Fruit fly (Drosophila melanogaster) S2 (cell line): ENCODE results near the gene KP78b.

Source experiments
- CG8478 ChIP-seq: fragments of >200 bp; optimal IDR thresholded peaks from 2 replicates; lab custom pipeline; 2018
- CTCF ChIP-seq, 2 experiments: fragments of >200 bp; optimal IDR thresholded peaks; 2 replicates each; lab custom pipeline; 2018

KP78b gene

DNA sequence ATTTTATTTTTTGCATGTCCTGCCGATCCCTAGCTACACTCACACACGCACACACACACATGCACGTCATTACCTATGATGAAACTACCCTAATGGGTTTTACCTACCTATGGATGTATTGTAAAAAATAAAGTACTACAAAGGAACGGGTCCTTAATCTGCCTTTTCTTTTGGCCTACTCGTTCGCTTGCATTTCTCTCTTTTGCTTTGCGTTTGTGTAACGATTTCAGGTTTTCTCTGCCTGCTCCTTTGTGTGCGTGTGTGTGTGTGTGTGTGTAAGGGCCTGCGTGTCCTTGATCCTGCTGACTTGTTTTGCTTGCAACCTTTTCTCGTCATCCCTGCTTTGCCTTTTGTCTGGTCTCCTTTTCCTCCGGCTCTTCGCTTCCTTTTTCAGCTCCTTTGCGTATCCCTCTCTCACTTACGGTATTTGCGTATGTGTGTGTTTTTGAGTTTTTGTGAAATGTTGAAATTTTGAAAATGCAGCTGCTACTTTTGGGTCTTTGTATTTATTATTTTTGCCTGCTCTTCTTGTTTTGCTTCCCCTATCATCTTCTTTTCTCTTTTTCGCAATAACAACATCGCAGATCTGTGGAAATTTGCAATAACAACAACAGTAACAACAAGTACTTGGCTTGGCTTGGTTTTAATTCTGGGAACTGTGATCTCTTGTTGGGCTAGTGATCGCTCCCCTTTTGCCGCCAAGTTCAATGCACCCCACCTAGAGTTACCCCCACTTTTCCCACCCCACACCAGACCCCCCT, 1.0 kb downstream of the KP78b start:
- TF ChIP-seq CTCF (optimal IDR thresholded peaks at IDR 0.05; lab: Kevin White, UChicago), result no peak
- TF ChIP-seq CG8478 (lab: Kevin White, UChicago), result no peak

dm6 chr3R:11351280-11351679, 1.7 kb downstream of the KP78b start:
- TF ChIP-seq CG8478 (lab: Kevin White, UChicago) (no peak), CTCF (optimal IDR thresholded peaks at IDR 0.05; lab: Kevin White, UChicago) (no peak)

DNA sequence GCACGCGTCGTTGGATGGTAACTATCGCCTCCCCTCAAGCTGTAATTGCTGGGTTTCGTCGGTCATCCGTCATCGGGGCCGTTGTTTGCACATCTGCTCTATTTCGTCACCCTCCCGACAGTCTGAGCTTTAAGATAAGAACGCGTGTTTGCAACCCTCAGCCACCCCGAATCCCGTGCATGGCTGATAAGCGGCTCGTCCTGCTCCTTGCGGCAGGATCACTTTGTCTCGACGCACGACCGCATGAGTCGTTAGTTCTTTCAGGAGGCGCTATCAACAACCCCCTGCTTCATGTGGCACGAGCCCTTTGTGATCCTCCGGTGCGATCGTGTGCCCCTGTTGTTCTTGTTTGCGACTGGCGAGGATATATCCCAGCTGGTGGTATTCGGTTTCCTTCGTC, 2.2 kb downstream of the KP78b start:
- TF ChIP-seq CG8478 (lab: Kevin White, UChicago) (no peak), CTCF (optimal IDR thresholded peaks at IDR 0.05; lab: Kevin White, UChicago) (no peak)

- TF ChIP-seq CTCF (optimal IDR thresholded peaks at IDR 0.05; lab: Kevin White, UChicago) (peak; percentile 34 to 48), CG8478 (lab: Kevin White, UChicago) (no peak)
Measured at dm6 chr3R:11344901-11345300, 8.0 kb downstream of the KP78b start.

- TF ChIP-seq CTCF (optimal IDR thresholded peaks at IDR 0.05; lab: Kevin White, UChicago), result peak; percentile 35 to 42
- TF ChIP-seq CG8478 (lab: Kevin White, UChicago), result no peak
Measured at dm6 chr3R:11343966-11344365, 9.0 kb downstream of the KP78b start.

DNA sequence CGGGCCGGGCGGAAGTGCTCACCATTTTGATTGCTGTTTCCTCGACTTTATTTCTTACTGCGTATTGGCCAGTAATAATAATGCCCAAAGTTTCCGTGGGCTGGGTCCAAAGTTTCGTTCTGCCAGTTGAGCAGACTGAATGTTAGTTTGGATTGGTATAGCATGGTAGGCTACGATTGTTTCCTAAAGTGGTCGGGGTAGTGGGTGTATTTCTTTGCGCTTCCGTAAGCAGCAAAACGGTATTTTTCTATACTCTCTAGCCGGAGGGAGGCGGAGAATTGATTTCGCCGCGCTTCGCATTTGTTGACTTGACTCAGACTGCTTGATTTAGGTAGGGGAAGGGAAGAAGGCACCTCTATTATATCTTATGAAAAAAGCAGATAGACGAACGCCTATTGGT, 9.5 kb downstream of the KP78b start:
- no peak for TF ChIP-seq CTCF (optimal IDR thresholded peaks at IDR 0.05; lab: Kevin White, UChicago)

- no peak for TF ChIP-seq CTCF (optimal IDR thresholded peaks at IDR 0.05; lab: Kevin White, UChicago)
- TF ChIP-seq CG8478 (lab: Kevin White, UChicago), result no peak
Measured at dm6 chr3R:11338287-11338686, 14.6 kb downstream of the KP78b start.

DNA sequence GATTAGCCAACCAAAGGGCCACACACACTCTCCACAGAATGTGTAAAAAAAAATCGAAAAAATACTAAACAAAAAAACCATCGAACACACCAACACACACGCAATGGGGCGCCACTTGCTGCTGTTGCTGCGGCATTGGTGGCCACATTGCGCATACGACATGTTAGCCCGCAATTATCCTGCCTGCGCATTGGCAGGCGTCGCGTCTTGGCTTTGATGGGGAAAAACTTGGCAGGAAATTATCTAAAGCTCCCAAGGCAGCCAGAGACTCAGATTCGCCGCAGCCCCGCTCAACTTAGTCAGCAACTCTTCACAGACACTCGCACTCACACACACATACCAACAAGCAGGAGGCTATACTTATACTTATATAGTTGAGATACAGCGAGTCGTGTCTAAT, 15.8 kb downstream of the KP78b start:
- TF ChIP-seq CTCF (optimal IDR thresholded peaks at IDR 0.05; lab: Kevin White, UChicago) (no peak), CG8478 (lab: Kevin White, UChicago) (no peak)

DNA sequence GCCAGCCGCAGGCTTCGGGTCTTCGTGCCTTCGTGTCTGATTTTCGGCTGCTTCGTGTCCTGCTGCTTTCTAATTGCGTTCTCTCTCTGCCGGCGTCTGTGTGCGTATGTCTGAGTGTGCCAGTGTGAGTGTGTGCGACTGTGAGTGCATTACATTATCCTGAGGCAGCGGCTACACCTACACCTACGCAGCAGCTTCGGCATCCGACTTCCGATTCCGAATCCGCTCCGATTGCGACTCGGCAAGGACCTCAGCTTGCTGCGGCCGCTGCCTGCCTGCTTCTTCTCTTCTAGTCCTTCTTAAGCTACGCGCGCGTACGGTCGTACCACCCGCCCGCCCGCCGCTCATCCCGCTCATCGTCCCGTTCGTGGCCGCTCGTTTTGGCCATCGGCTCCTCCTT, 17.1 kb downstream of the KP78b start:
- TF ChIP-seq CTCF (optimal IDR thresholded peaks at IDR 0.05; lab: Kevin White, UChicago) (no peak), CG8478 (lab: Kevin White, UChicago) (no peak)

DNA sequence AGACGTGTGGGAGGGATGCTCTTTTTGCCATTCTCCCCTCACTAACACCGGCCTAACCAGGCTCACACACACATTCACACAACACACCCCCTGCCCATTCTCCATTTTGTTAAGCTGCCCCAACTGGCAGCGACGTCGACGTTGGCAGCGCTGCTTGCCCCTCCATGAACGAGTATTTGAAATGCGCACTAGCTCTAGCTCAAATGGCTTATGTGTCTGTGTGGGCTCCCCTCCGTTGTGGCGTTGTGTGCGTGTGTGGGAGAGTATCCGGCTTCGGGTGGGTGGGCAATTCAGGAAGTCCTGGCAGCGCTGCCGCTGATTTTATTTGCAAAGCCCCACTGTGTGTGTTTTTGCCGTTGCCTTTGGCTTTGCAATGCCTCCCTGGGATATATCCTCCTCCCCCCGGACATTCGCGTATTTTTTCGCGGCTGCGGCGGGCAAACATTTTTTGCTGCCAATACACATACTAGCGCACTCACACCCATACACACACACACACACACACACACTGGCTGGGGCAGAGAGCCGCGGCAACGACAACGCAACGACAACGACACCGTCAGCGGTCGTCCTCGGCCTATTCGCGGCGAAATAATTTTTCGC, 18.6 kb downstream of the KP78b start:
- no peak for TF ChIP-seq CTCF (optimal IDR thresholded peaks at IDR 0.05; lab: Kevin White, UChicago)
- no peak for TF ChIP-seq CG8478 (lab: Kevin White, UChicago)

- TF ChIP-seq CTCF (optimal IDR thresholded peaks at IDR 0.05; lab: Kevin White, UChicago) (no peak), CG8478 (lab: Kevin White, UChicago) (no peak)
Measured at dm6 chr3R:11330713-11331112, 22.2 kb downstream of the KP78b start.

DNA sequence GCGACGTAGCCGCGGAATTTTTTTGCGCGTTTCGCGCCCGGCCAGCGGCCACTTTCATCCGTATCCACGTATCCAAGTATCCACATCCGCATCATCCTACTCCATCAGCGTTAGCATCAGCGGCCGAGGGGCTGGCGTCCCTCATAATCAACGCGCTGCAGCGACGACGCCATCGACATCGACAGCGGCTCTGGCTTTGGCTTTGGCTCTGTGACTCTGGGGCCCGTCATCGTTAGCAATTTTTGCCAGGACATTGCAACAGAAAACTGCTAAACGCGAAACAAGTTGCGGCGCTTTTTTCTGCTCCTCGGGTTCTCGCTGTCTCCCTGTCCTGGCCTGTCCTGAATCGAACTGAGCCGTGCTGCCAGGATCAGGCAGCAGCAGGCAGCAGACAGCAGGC, 24.8 kb downstream of the KP78b start, which contains the start of gene pros:
TSS of gene pros (plus strand) at position 301 of the 400 bp plus-strand sequence.
- TF ChIP-seq CTCF (optimal IDR thresholded peaks at IDR 0.05; lab: Kevin White, UChicago) (no peak), CG8478 (lab: Kevin White, UChicago) (no peak)

DNA sequence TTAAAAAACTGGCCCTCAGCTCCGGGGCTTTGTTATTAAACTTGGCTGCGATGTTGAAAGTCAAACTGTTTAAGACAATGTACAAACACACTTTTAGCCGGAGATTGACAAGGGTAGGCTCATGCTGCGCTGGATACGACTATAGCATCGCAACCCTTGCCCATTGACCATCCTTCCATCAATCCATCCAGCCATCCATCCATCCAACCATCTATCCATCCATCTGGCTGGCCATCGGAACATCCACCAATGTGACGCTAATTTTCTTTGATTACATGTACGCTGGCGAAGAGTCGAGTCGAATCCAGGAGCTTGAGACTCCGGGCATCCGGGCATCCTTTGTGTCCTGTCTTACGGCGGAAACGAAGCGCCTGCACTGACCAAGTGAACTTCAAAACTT, 36.3 kb downstream of the KP78b start:
- TF ChIP-seq CG8478 (lab: Kevin White, UChicago) (no peak), CTCF (optimal IDR thresholded peaks at IDR 0.05; lab: Kevin White, UChicago) (no peak)

DNA sequence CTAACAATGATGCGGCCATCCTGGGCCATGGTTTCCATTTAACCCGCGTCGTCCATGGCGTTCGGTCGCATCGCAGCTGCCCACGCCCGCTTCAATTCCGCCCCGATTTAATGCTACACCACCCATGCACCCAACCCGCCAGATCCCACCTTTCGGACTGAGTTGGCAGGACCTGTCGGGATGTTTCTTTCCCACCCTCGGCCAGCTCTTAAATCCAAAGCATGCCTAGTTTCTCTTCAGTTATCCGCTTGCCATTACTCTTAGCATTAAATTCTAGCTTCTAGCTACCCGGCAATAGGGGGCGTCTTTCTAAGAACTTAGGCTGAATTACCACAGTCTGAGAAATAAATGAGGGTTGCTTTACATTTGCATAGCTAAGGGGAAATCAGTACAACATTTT, 40.6 kb downstream of the KP78b start:
- TF ChIP-seq CG8478 (lab: Kevin White, UChicago) (no peak), CTCF (optimal IDR thresholded peaks at IDR 0.05; lab: Kevin White, UChicago) (peak; percentile 90)

DNA sequence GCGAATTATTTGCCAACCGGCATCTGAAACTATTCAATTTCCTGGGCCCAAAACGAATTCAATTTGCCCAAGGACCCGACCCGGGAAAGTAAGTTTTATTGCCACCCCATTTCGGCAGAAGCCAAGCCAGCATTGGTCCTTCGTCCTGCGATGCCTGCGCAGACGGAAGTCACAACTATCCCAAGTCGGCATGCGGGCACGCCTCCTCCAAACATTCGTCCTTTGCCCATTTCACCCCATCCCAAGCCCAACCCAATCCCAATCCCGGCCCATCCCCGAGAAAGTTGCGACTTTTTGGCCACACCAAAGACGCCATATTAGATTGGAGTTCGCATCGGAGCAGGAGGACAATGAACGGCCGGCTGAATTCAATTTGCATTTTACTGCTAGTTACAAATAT, 42.3 kb downstream of the KP78b start:
- TF ChIP-seq CTCF (optimal IDR thresholded peaks at IDR 0.05; lab: Kevin White, UChicago) (no peak), CG8478 (lab: Kevin White, UChicago) (no peak)

- TF ChIP-seq CTCF (optimal IDR thresholded peaks at IDR 0.05; lab: Kevin White, UChicago) (no peak), CG8478 (lab: Kevin White, UChicago) (no peak)
Measured at dm6 chr3R:11305917-11306316, 47.0 kb downstream of the KP78b start.
